Worm (Caenorhabditis elegans): Measurements from ENCODE around the gene F13B6.3.

ce11 chrIV:7426055-7426454 lies 39.7 kb downstream of the F13B6.3 start:
- TF ChIP-seq ahr-1 (tag; optimal IDR thresholded peaks at IDR 0.05) (no peak), mec-3 (tag; optimal IDR thresholded peaks at IDR 0.05; ENCODE audit: borderline replicate concordance) (no peak), fkh-10 (GFP tag; optimal IDR thresholded peaks at IDR 0.05) (no peak), unc-86 (tag; optimal IDR thresholded peaks at IDR 0.05) (no peak), pqm-1 (tag; optimal IDR thresholded peaks at IDR 0.05) (no peak), nhr-11 (tag; optimal IDR thresholded peaks at IDR 0.05) (no peak), dve-1 (tag; optimal IDR thresholded peaks at IDR 0.05) (no peak), ceh-9 (tag; optimal IDR thresholded peaks at IDR 0.05) (no peak), ama-1 (optimal IDR thresholded peaks at IDR 0.05) (no peak), ceh-2 (tag; optimal IDR thresholded peaks at IDR 0.05) (no peak), ceh-30 (tag; optimal IDR thresholded peaks at IDR 0.05) (no peak), F13H6.1 (tag; optimal IDR thresholded peaks at IDR 0.05) (no peak), ceh-24 (tag; optimal IDR thresholded peaks at IDR 0.05) (no peak)
